Worm (Caenorhabditis elegans) whole organism, early embryonic: Measurements from ENCODE around the gene sago-1.

Experiments
- B0310.2 ChIP-seq: sonication (generic microtip); optimal IDR thresholded peaks from 2 replicates; lab custom pipeline; 2016; ENCODE audit warnings: mild to moderate bottlenecking, missing genetic modification characterization, missing compliant biosample characterization
- F13C5.2 ChIP-seq: sonication (generic microtip); optimal IDR thresholded peaks from 2 replicates; lab custom pipeline; 2017; ENCODE audit warnings: mild to moderate bottlenecking, missing genetic modification characterization, inconsistent platforms, missing compliant biosample characterization
- aly-1 ChIP-seq: sonication (generic microtip); optimal IDR thresholded peaks from 2 replicates; lab custom pipeline; 2016; ENCODE audit warnings: missing genetic modification characterization, missing compliant biosample characterization
- ama-1 ChIP-seq: fragments of 150-350 bp; optimal IDR thresholded peaks from 2 replicates; lab custom pipeline; 2014
- ceh-13 ChIP-seq: fragments of 200-800 bp; sonication (Bioruptor generic); optimal IDR thresholded peaks from 2 replicates; lab custom pipeline; 2018; ENCODE audit warnings: mild to moderate bottlenecking, missing genetic modification characterization, missing compliant biosample characterization
- ceh-36 ChIP-seq: sonication (generic microtip); optimal IDR thresholded peaks from 2 replicates; lab custom pipeline; 2016; ENCODE audit warnings: missing genetic modification characterization, inconsistent platforms, missing compliant biosample characterization
- ets-7 ChIP-seq: sonication (generic microtip); optimal IDR thresholded peaks from 2 replicates; lab custom pipeline; 2016; ENCODE audit warnings: missing genotype, missing genetic modification characterization, missing compliant biosample characterization
- flt-1 ChIP-seq: fragments of 200-800 bp; sonication (Bioruptor generic); IDR thresholded peaks from 2 replicates; pipeline ENCODE4 v1.3.6; 2022; ENCODE audit warnings: missing genetic modification characterization, missing compliant biosample characterization
- hmbx-1 ChIP-seq: sonication (generic microtip); optimal IDR thresholded peaks from 2 replicates; lab custom pipeline; 2016; ENCODE audit warnings: mild to moderate bottlenecking, missing genetic modification characterization, missing compliant biosample characterization
- hmg-4 ChIP-seq: fragments of 200-800 bp; sonication (Bioruptor generic); optimal IDR thresholded peaks from 2 replicates; lab custom pipeline; 2018; ENCODE audit warnings: mild to moderate bottlenecking, missing genetic modification characterization, missing compliant biosample characterization
- hnd-1 ChIP-seq: sonication (generic microtip); optimal IDR thresholded peaks from 2 replicates; lab custom pipeline; 2016; ENCODE audit warnings: missing genetic modification characterization, missing compliant biosample characterization
- pes-1 ChIP-seq: fragments of 200-800 bp; sonication (Bioruptor generic); IDR thresholded peaks from 2 replicates; pipeline ENCODE4 v1.3.6; 2022; ENCODE audit warnings: missing genetic modification reagents, missing genetic modification characterization, missing compliant biosample characterization
- scrt-1 ChIP-seq: fragments of 200-800 bp; sonication (Bioruptor generic); IDR thresholded peaks from 2 replicates; pipeline ENCODE4 v1.3.6; 2022; ENCODE audit warnings: missing genetic modification characterization, missing compliant biosample characterization
- sea-1 ChIP-seq: fragments of 200-800 bp; sonication (Bioruptor generic); conservative IDR thresholded peaks from 2 replicates; pipeline ENCODE4 v1.3.6; 2022; ENCODE audit warnings: missing genetic modification characterization, missing compliant biosample characterization
- tbx-11 ChIP-seq: fragments of 200-800 bp; sonication (Bioruptor generic); IDR thresholded peaks from 2 replicates; pipeline ENCODE4 v1.3.6; 2022; ENCODE audit warnings: missing genetic modification characterization, missing compliant biosample characterization
- tbx-37 ChIP-seq: fragments of 200-800 bp; sonication (Bioruptor generic); conservative IDR thresholded peaks from 2 replicates; pipeline ENCODE4 v1.3.6; 2022; ENCODE audit warnings: missing genetic modification reagents, missing genetic modification characterization, missing compliant biosample characterization
- tra-4 ChIP-seq: sonication (generic microtip); optimal IDR thresholded peaks from 2 replicates; lab custom pipeline; 2017; ENCODE audit warnings: missing genetic modification characterization, missing compliant biosample characterization

Gene sago-1

ce11 chrV:6280067-6280466 is 23.5 kb upstream of the sago-1 start:
- TF ChIP-seq tbx-37, result no peak
- TF ChIP-seq hnd-1 (tag; lab: Kevin White, UChicago), result no peak
- TF ChIP-seq pes-1, result no peak
- TF ChIP-seq ceh-13 (GFP tag; lab: Kevin White, UChicago), result no peak
- TF ChIP-seq B0310.2, result no peak
- no peak for TF ChIP-seq ama-1 (lab: Kevin White, UChicago)

DNA sequence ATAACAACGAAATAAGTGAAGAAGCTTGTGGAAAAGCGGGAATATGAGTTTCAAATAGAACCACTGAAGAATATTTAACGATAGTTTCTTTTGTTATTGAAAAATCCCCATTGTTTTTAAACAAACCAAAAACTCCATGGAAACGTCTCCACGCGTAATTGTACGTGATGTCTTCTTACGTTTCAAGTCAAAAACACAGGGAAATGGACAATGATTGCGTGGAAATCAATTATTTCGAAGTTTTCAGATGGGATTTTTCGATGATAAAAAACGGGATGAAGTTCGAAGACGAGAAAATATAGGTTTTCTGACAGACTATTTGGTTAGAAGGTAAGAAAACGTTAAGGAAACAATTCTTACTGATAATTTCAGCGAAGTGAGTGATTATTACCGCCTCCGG is 22.4 kb upstream of the sago-1 start, which contains the start of the genes K12B6.4 and spe-49:
Gene K12B6.4, minus strand, starts transcription at position 101 of the 400 bp plus-strand sequence.
Gene spe-49, plus strand, starts transcription at position 185 of the 400 bp plus-strand sequence.
- TF ChIP-seq scrt-1 (GFP tag; lab: Robert Waterston, UW) (no peak), tra-4 (tag; lab: Kevin White, UChicago) (no peak), ama-1 (lab: Kevin White, UChicago) (no peak), hmbx-1 (tag; lab: Kevin White, UChicago) (no peak), flt-1 (GFP tag; lab: Robert Waterston, UW) (no peak), hnd-1 (tag; lab: Kevin White, UChicago) (no peak)

- TF ChIP-seq ama-1 (lab: Kevin White, UChicago), result no peak
- no peak for TF ChIP-seq sea-1 (GFP tag; lab: Robert Waterston, UW)
- TF ChIP-seq hmbx-1 (tag; lab: Kevin White, UChicago), result no peak
- no peak for TF ChIP-seq flt-1 (GFP tag; lab: Robert Waterston, UW)
- no peak for TF ChIP-seq scrt-1 (GFP tag; lab: Robert Waterston, UW)
- TF ChIP-seq tbx-11 (GFP tag; lab: Robert Waterston, UW), result no peak
- TF ChIP-seq F13C5.2 (tag; lab: Kevin White, UChicago), result no peak
- no peak for TF ChIP-seq ceh-36 (tag; lab: Kevin White, UChicago)
- TF ChIP-seq aly-1 (tag; lab: Kevin White, UChicago), result no peak
- TF ChIP-seq ceh-13 (GFP tag; lab: Kevin White, UChicago), result no peak
- no peak for TF ChIP-seq tbx-37
- no peak for TF ChIP-seq hmg-4 (GFP tag; lab: Kevin White, UChicago)
Observed at ce11 chrV:6286343-6286742, 17.2 kb upstream of the sago-1 start, which contains the start of gene srn-1. srn-1 (minus strand) TSS chrV:6286443.

- TF ChIP-seq ets-7 (tag; lab: Kevin White, UChicago), result no peak
- TF ChIP-seq sea-1 (GFP tag; lab: Robert Waterston, UW), result no peak
- no peak for TF ChIP-seq tbx-37
- TF ChIP-seq ceh-36 (tag; lab: Kevin White, UChicago), result no peak
- no peak for TF ChIP-seq pes-1
- TF ChIP-seq aly-1 (tag; lab: Kevin White, UChicago), result no peak
- no peak for TF ChIP-seq flt-1 (GFP tag; lab: Robert Waterston, UW)
- TF ChIP-seq scrt-1 (GFP tag; lab: Robert Waterston, UW), result no peak
- TF ChIP-seq tra-4 (tag; lab: Kevin White, UChicago), result no peak
- no peak for TF ChIP-seq tbx-11 (GFP tag; lab: Robert Waterston, UW)
- TF ChIP-seq ceh-13 (GFP tag; lab: Kevin White, UChicago), result no peak
- TF ChIP-seq B0310.2, result no peak
- no peak for TF ChIP-seq hnd-1 (tag; lab: Kevin White, UChicago)
- no peak for TF ChIP-seq hmbx-1 (tag; lab: Kevin White, UChicago)
- TF ChIP-seq F13C5.2 (tag; lab: Kevin White, UChicago), result no peak
- TF ChIP-seq ama-1 (lab: Kevin White, UChicago), result no peak
- no peak for TF ChIP-seq hmg-4 (GFP tag; lab: Kevin White, UChicago)
Observed at ce11 chrV:6288607-6289006, 15.0 kb upstream of the sago-1 start, which contains the start of gene K12B6.11. K12B6.11 (plus strand) TSS chrV:6288907.

DNA sequence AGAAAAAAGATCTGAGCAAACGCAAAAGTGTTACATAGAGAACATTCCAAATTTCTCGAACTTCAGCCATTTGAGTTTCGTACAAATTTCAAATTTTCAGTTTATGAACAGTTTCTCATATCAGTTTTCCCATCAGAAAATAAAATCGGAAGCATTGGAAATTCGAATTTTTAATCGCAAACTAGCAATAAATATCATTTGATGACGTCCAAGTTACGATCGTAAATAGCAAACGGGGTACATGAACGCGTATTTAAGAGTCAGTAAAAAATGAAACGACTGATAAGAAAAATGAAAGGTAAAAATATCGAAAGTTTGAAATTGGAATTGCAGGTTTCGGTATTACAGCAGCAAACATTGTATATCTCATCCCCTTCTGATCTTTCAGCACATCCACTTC is 12.3 kb upstream of the sago-1 start:
- no peak for TF ChIP-seq tbx-11 (GFP tag; lab: Robert Waterston, UW)

- TF ChIP-seq hmbx-1 (tag; lab: Kevin White, UChicago) (no peak), ceh-36 (tag; lab: Kevin White, UChicago) (no peak), hnd-1 (tag; lab: Kevin White, UChicago) (no peak), ets-7 (tag; lab: Kevin White, UChicago) (no peak), scrt-1 (GFP tag; lab: Robert Waterston, UW) (no peak), F13C5.2 (tag; lab: Kevin White, UChicago) (no peak), pes-1 (no peak)
Observed at ce11 chrV:6292401-6292800, 11.2 kb upstream of the sago-1 start, which contains the start of gene K12B6.9. K12B6.9 (minus strand) TSS chrV:6292666.

DNA sequence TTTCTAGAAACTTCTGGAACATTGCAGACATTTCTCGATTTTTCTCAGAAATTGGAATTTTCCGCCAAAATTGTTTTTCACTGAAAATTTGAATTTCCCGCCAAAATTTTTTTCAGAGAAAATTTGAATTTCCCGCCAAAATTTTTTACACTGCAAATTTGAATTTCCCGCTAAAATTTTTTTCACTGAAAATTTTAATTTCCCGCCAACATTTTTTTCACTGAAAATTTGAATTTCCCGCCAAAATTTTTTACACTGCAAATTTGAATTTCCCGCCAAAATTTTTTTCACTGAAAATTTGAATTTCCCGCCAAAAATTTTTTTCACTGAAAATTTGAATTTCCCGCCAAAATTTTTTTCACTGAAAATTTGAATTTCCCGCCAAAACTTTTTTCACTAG is 7.0 kb upstream of the sago-1 start:
- TF ChIP-seq pes-1, result peak; percentile 59; the same call in 1 of the 2 replicates

ce11 chrV:6301046-6301445 is 2.5 kb upstream of the sago-1 start:
- TF ChIP-seq sea-1 (GFP tag; lab: Robert Waterston, UW), result no peak
- no peak for TF ChIP-seq B0310.2
- no peak for TF ChIP-seq hmbx-1 (tag; lab: Kevin White, UChicago)
- no peak for TF ChIP-seq hnd-1 (tag; lab: Kevin White, UChicago)
- no peak for TF ChIP-seq scrt-1 (GFP tag; lab: Robert Waterston, UW)
- TF ChIP-seq ceh-36 (tag; lab: Kevin White, UChicago), result no peak
- no peak for TF ChIP-seq tbx-37
- no peak for TF ChIP-seq tbx-11 (GFP tag; lab: Robert Waterston, UW)
- no peak for TF ChIP-seq pes-1
- TF ChIP-seq flt-1 (GFP tag; lab: Robert Waterston, UW), result no peak
- no peak for TF ChIP-seq F13C5.2 (tag; lab: Kevin White, UChicago)
- no peak for TF ChIP-seq aly-1 (tag; lab: Kevin White, UChicago)
- no peak for TF ChIP-seq ceh-13 (GFP tag; lab: Kevin White, UChicago)
- no peak for TF ChIP-seq ama-1 (lab: Kevin White, UChicago)
